Worm (Caenorhabditis elegans) whole organism, L4 larva: ENCODE measurements around the gene sfxn-1.4.

ENCODE experiments used
- D1046.2 ChIP-seq: fragments of 200-800 bp; sonication (Bioruptor generic); IDR thresholded peaks from 2 replicates; pipeline ENCODE4 v1.3.6; 2022; ENCODE audit warnings: missing genetic modification characterization, missing compliant biosample characterization
- F10B5.3 ChIP-seq: sonication (generic microtip); optimal IDR thresholded peaks from 2 replicates; lab custom pipeline; 2016; ENCODE audit warnings: mild to moderate bottlenecking, missing genetic modification characterization, missing compliant biosample characterization
- F44E2.7 ChIP-seq: fragments of 200-800 bp; sonication (Bioruptor generic); IDR thresholded peaks from 2 replicates; pipeline ENCODE4 v2.1.2; 2022; ENCODE audit warnings: missing genetic modification characterization, missing compliant biosample characterization
- F49E8.2 ChIP-seq: sonication (generic microtip); optimal IDR thresholded peaks from 2 replicates; lab custom pipeline; 2016; ENCODE audit warnings: missing compliant biosample characterization, mild to moderate bottlenecking, missing genetic modification characterization, borderline replicate concordance
- ZK337.2 ChIP-seq: fragments of 200-800 bp; sonication (Bioruptor generic); IDR thresholded peaks from 2 replicates; pipeline ENCODE4 v1.3.6; 2022; ENCODE audit warnings: missing genetic modification reagents, missing genetic modification characterization, missing compliant biosample characterization
- ZK546.5 ChIP-seq, 2 experiments: sonication (generic microtip); optimal IDR thresholded peaks; 2 replicates each; lab custom pipeline; 2017; ENCODE audit warnings: missing biosample characterization in 2 of 2, missing genetic modification characterization in 2 of 2
- ama-1 ChIP-seq: fragments of 150-350 bp; optimal IDR thresholded peaks from 2 replicates; lab custom pipeline; 2014; ENCODE audit warnings: inconsistent platforms, mixed read lengths
- attf-4 ChIP-seq: sonication (generic microtip); optimal IDR thresholded peaks from 3 replicates; lab custom pipeline; 2017; ENCODE audit warnings: missing biosample characterization, missing genetic modification characterization
- ceh-62 ChIP-seq: sonication (generic microtip); optimal IDR thresholded peaks from 2 replicates; lab custom pipeline; 2017; ENCODE audit warnings: missing biosample characterization, missing genetic modification characterization
- ces-1 ChIP-seq: fragments of 150-350 bp; sonication (generic microtip); optimal IDR thresholded peaks from 4 replicates; lab custom pipeline; 2014; ENCODE audit warnings: missing biosample characterization, missing genetic modification reagents, missing genetic modification characterization
- dve-1 ChIP-seq: sonication (generic microtip); optimal IDR thresholded peaks from 2 replicates; lab custom pipeline; 2017; ENCODE audit warnings: antibody characterized with exemption, mild to moderate bottlenecking, missing genetic modification characterization, missing compliant biosample characterization; ENCODE audit not compliant: insufficient read depth
- egl-43 ChIP-seq: fragments of 200-800 bp; sonication (Bioruptor generic); IDR thresholded peaks from 2 replicates; pipeline ENCODE4 v1.3.6; 2022; ENCODE audit warnings: missing genetic modification reagents, missing genetic modification characterization, missing compliant biosample characterization
- fkh-10 ChIP-seq: fragments of 150-350 bp; optimal IDR thresholded peaks from 2 replicates; lab custom pipeline; 2014; ENCODE audit warnings: missing biosample characterization, missing genetic modification reagents, missing genetic modification characterization
- fos-1 ChIP-seq: fragments of 150-350 bp; optimal IDR thresholded peaks from 2 replicates; lab custom pipeline; 2014; ENCODE audit warnings: missing biosample characterization, missing genetic modification characterization
- hmg-1.1 ChIP-seq: fragments of 200-800 bp; sonication (Bioruptor generic); IDR thresholded peaks from 2 replicates; pipeline ENCODE4 v1.3.6; 2022; ENCODE audit warnings: missing genetic modification reagents, missing genetic modification characterization, missing compliant biosample characterization
- jun-1 ChIP-seq: fragments of 150-350 bp; optimal IDR thresholded peaks from 2 replicates; lab custom pipeline; 2014; ENCODE audit warnings: missing biosample characterization, missing genetic modification reagents, missing genetic modification characterization
- lin-13 ChIP-seq: fragments of 150-350 bp; optimal IDR thresholded peaks from 2 replicates; lab custom pipeline; 2014; ENCODE audit warnings: missing biosample characterization, missing genetic modification reagents, missing genetic modification characterization
- lin-15B ChIP-seq: fragments of 150-350 bp; sonication (generic microtip); optimal IDR thresholded peaks from 3 replicates; lab custom pipeline; 2014; ENCODE audit warnings: missing biosample characterization, missing genetic modification characterization
- lin-38 ChIP-seq: fragments of 200-800 bp; sonication (Bioruptor generic); IDR thresholded peaks from 2 replicates; pipeline ENCODE4 v1.3.6; 2022; ENCODE audit warnings: missing genetic modification reagents, missing genetic modification characterization, missing compliant biosample characterization
- lin-39 ChIP-seq: fragments of 150-350 bp; optimal IDR thresholded peaks from 2 replicates; lab custom pipeline; 2014; ENCODE audit warnings: missing biosample characterization, missing genetic modification reagents, missing genetic modification characterization
- lir-3 ChIP-seq: sonication (generic microtip); optimal IDR thresholded peaks from 2 replicates; lab custom pipeline; 2016; ENCODE audit warnings: mild to moderate bottlenecking, missing genetic modification characterization, missing compliant biosample characterization
- mdl-1 ChIP-seq, 2 experiments: fragments of 150-350 bp in 1 of 2; sonication (generic microtip) in 1 of 2; optimal IDR thresholded peaks; 2 replicates each; lab custom pipeline; 2014 to 2017; ENCODE audit warnings: missing biosample characterization in 2 of 2, missing genetic modification characterization in 2 of 2
- mdt-29 ChIP-seq: fragments of 200-800 bp; sonication (Bioruptor generic); IDR thresholded peaks from 2 replicates; pipeline ENCODE4 v1.3.6; 2022; ENCODE audit warnings: missing genetic modification reagents, missing genetic modification characterization, missing compliant biosample characterization
- mep-1 ChIP-seq: fragments of 150-350 bp; sonication (generic microtip); optimal IDR thresholded peaks from 3 replicates; lab custom pipeline; 2014; ENCODE audit warnings: missing biosample characterization, missing genetic modification characterization
- mxl-2 ChIP-seq: fragments of 200-800 bp; sonication (Bioruptor generic); conservative IDR thresholded peaks from 2 replicates; pipeline ENCODE4 v1.3.6; 2022; ENCODE audit warnings: missing genetic modification reagents, missing genetic modification characterization, missing compliant biosample characterization
- mxl-3 ChIP-seq: fragments of 200-800 bp; sonication (Bioruptor generic); optimal IDR thresholded peaks from 2 replicates; lab custom pipeline; 2018; ENCODE audit warnings: mild to moderate bottlenecking, missing genetic modification characterization, missing compliant biosample characterization
- nhr-10 ChIP-seq: fragments of 150-350 bp; optimal IDR thresholded peaks from 2 replicates; lab custom pipeline; 2014; ENCODE audit warnings: missing biosample characterization, missing genetic modification characterization
- nhr-102 ChIP-seq: sonication (generic microtip); optimal IDR thresholded peaks from 2 replicates; lab custom pipeline; 2016; ENCODE audit warnings: mild to moderate bottlenecking, missing genetic modification characterization, moderate library complexity, missing compliant biosample characterization
- nhr-11 ChIP-seq: fragments of 150-350 bp; optimal IDR thresholded peaks from 2 replicates; lab custom pipeline; 2014; ENCODE audit warnings: missing biosample characterization, missing genetic modification characterization
- nhr-111 ChIP-seq: fragments of 200-800 bp; sonication (Bioruptor generic); optimal IDR thresholded peaks from 2 replicates; lab custom pipeline; 2018; ENCODE audit warnings: mild to moderate bottlenecking, missing genetic modification characterization, missing compliant biosample characterization
- nhr-42 ChIP-seq: fragments of 200-800 bp; sonication (Bioruptor generic); IDR thresholded peaks from 2 replicates; pipeline ENCODE4 v1.3.6; 2022; ENCODE audit warnings: missing genetic modification characterization, missing compliant biosample characterization
- nhr-48 ChIP-seq: sonication (generic microtip); optimal IDR thresholded peaks from 2 replicates; lab custom pipeline; 2016; ENCODE audit warnings: mild to moderate bottlenecking, missing genetic modification characterization, missing compliant biosample characterization
- nhr-77 ChIP-seq: fragments of 150-350 bp; optimal IDR thresholded peaks from 2 replicates; lab custom pipeline; 2014; ENCODE audit warnings: missing biosample characterization, missing genetic modification characterization
- saeg-2 ChIP-seq: fragments of 200-800 bp; sonication (Bioruptor generic); IDR thresholded peaks from 2 replicates; pipeline ENCODE4 v1.3.6; 2022; ENCODE audit warnings: missing genetic modification reagents, missing genetic modification characterization, missing compliant biosample characterization
- skn-1 ChIP-seq: fragments of 150-350 bp; optimal IDR thresholded peaks from 2 replicates; lab custom pipeline; 2014; ENCODE audit warnings: missing biosample characterization, missing genetic modification characterization
- snpc-1.2 ChIP-seq: fragments of 200-800 bp; sonication (Bioruptor generic); IDR thresholded peaks from 2 replicates; pipeline ENCODE4 v1.3.6; 2022; ENCODE audit warnings: missing genetic modification reagents, missing genetic modification characterization, missing compliant biosample characterization
- spr-1 ChIP-seq: sonication (generic microtip); optimal IDR thresholded peaks from 2 replicates; lab custom pipeline; 2016; ENCODE audit warnings: mild to moderate bottlenecking, missing genetic modification characterization, missing compliant biosample characterization
- tag-97 ChIP-seq: fragments of 200-800 bp; sonication (Bioruptor generic); IDR thresholded peaks from 2 replicates; pipeline ENCODE4 v1.3.6; 2022; ENCODE audit warnings: missing genetic modification characterization, missing compliant biosample characterization
- unc-130 ChIP-seq: sonication (generic microtip); optimal IDR thresholded peaks from 2 replicates; lab custom pipeline; 2016; ENCODE audit warnings: missing genetic modification reagents, missing genetic modification characterization, missing compliant biosample characterization
- unc-62 ChIP-seq, 3 experiments: fragments of 150-350 bp in 1 of 3; sonication (generic microtip); optimal IDR thresholded peaks in 2 of 3; peaks in 1 of 3; 1 replicate in 1 of 3; 2 replicates in 2 of 3; lab custom pipeline; 2014 to 2017; ENCODE audit warnings: missing biosample characterization in 3 of 3, missing genetic modification characterization in 3 of 3, missing genetic modification reagents in 3 of 3, missing genotype in 1 of 3
- zfp-2 ChIP-seq: sonication (generic microtip); optimal IDR thresholded peaks from 2 replicates; lab custom pipeline; 2016; ENCODE audit warnings: mild to moderate bottlenecking, missing genetic modification characterization, missing compliant biosample characterization
- zfp-3 ChIP-seq: fragments of 200-800 bp; sonication (Bioruptor generic); conservative IDR thresholded peaks from 2 replicates; pipeline ENCODE4 v1.3.6; 2022; ENCODE audit warnings: missing genetic modification reagents, missing genetic modification characterization, missing compliant biosample characterization
- zip-2 ChIP-seq: fragments of 150-350 bp; optimal IDR thresholded peaks from 2 replicates; lab custom pipeline; 2014; ENCODE audit warnings: missing biosample characterization, missing genetic modification characterization
- ztf-11 ChIP-seq: fragments of 150-350 bp; optimal IDR thresholded peaks from 2 replicates; lab custom pipeline; 2014; ENCODE audit warnings: missing biosample characterization, missing genetic modification characterization

sfxn-1.4 gene

DNA sequence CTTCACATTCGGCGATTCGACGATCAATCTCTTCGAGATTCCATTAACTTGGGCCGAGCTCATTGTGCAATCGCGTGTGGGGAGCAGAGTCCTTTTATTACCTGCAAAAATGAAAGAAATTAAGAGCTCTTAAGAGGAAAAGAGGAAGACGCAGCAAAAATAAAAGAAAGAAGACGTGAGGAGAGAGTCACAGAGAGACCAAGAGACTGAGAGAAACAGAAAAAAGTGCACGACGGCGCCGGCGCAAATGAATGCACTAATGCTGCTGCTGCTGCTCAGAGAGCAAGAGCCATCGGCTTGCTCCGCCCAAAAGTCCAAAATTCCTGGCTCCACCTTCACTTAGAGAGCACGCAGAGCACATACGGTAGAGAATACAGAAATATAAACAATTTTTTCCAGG, 19.2 kb upstream of the sfxn-1.4 start, which contains the start of gene inos-1:
Gene inos-1 (minus strand): TSS at position 101 of the 400 bp plus-strand sequence.
- TF ChIP-seq fos-1 (tag; lab: Kevin White, UChicago) (no peak), tag-97 (GFP tag; lab: Robert Waterston, UW) (no peak), nhr-11 (tag; lab: Kevin White, UChicago) (no peak), mxl-2 (no peak), ceh-62 (tag; lab: Kevin White, UChicago) (no peak), attf-4 (no peak), nhr-48 (no peak), spr-1 (tag; lab: Kevin White, UChicago) (no peak), jun-1 (tag; lab: Kevin White, UChicago) (no peak), nhr-10 (no peak), mxl-3 (GFP tag; lab: Kevin White, UChicago) (no peak), ama-1 (no peak), fkh-10 (GFP tag; lab: Kevin White, UChicago) (no peak), ZK546.5 (tag; optimal IDR thresholded peaks at IDR 0.05; lab: Kevin White, UChicago) (no peak), zfp-3 (GFP tag; lab: Robert Waterston, UW) (no peak), mdt-29 (GFP tag; lab: Robert Waterston, UW) (no peak)
- TF ChIP-seq, all 104 proteins: peak for 0

- no peak for TF ChIP-seq lir-3 (tag; lab: Kevin White, UChicago)
- TF ChIP-seq ces-1 (GFP tag; lab: Kevin White, UChicago): no peak
- no peak for TF ChIP-seq zfp-2
- no peak for TF ChIP-seq F10B5.3 (tag; lab: Kevin White, UChicago)
- no peak for TF ChIP-seq saeg-2 (GFP tag; lab: Robert Waterston, UW)
- TF ChIP-seq lin-13: no peak
Measured at ce11 chrII:11695945-11696270, 14.9 kb upstream of the sfxn-1.4 start, which contains the start of gene xpf-1. TSS of gene xpf-1 (plus strand) at chrII:11696171.

DNA sequence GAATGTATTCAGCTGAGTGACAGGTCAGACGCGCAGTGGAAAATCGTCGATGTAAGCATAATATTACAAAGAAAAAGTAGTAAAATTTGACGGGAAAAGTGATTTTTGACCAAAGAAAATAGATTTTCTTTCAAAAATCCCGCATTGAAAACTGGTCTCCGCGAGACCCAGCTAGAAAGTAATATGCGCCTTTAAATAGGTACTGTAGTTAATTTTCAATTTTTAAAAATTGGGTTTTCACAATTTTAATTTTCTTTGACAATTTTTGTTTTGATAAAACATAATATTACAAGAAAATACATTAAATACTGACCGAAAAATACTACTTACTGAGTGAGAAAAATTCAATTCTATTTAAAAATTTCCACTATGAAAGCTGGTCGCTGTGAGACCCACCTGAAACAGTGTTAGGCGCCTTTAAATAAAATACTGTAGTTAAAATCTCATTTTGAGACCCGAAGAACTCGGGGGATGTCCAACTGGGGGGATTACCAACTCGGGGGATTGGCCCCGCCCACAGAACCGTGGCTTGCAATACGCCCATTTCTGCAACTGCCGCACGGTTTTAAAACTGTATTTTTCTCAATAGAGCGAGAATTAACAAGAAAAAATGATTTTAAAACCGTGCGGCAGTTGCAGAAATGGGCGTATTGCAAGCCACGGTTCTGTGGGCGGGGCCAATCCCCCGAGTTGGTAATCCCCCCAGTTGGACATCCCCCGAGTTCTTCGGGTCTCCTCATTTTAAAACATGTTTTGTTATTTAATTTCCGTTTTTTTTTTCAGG, 14.3 kb upstream of the sfxn-1.4 start, which contains the start of gene tars-1:
Gene tars-1 (minus strand): TSS at position 497 of the 784 bp plus-strand sequence.
- peak; percentile 18 for TF ChIP-seq F49E8.2 (tag; lab: Kevin White, UChicago)
- TF ChIP-seq nhr-42 (GFP tag; lab: Robert Waterston, UW): 0 out of 2 replicates have a peak, but pooled peaks have one; percentile 22
- TF ChIP-seq dve-1 (tag; lab: Kevin White, UChicago): peak; percentile 15
- TF ChIP-seq zfp-3 (GFP tag; lab: Robert Waterston, UW): 0 out of 2 replicates have a peak, but pooled peaks have one; percentile 32
- TF ChIP-seq lin-38 (GFP tag; lab: Robert Waterston, UW): peak; percentile 68
- peak; percentile 14 for TF ChIP-seq unc-130 (GFP tag; lab: Kevin White, UChicago)
- TF ChIP-seq hmg-1.1 (GFP tag; lab: Robert Waterston, UW): peak; percentile 9; the same call in 1 of the 2 replicates

ce11 chrII:11694432-11694831, 13.4 kb upstream of the sfxn-1.4 start:
- no peak for TF ChIP-seq F44E2.7 (GFP tag; lab: Robert Waterston, UW)
- 0 out of 2 replicates have a peak, but pooled peaks have one; percentile 17 for TF ChIP-seq snpc-1.2 (GFP tag; lab: Robert Waterston, UW)
- no peak for TF ChIP-seq skn-1 (tag; lab: Kevin White, UChicago)
- no peak for TF ChIP-seq zfp-2
- TF ChIP-seq lir-3 (tag; lab: Kevin White, UChicago): no peak
- TF ChIP-seq lin-39 (tag; lab: Kevin White, UChicago): no peak
- peak; percentile 1 for TF ChIP-seq nhr-77 (tag; lab: Kevin White, UChicago)
- TF ChIP-seq mdl-1 (tag; optimal IDR thresholded peaks at IDR 0.05; lab: Kevin White, UChicago): no peak
- TF ChIP-seq nhr-102 (tag; lab: Kevin White, UChicago): no peak
- no peak for TF ChIP-seq D1046.2
- no peak for TF ChIP-seq ces-1 (GFP tag; lab: Kevin White, UChicago)
- TF ChIP-seq unc-130 (GFP tag; lab: Kevin White, UChicago): no peak
- peak in 1 of 2 experiments; percentile 42 for TF ChIP-seq unc-62 (GFP tag; optimal IDR thresholded peaks at IDR 0.05 in 1 of 2; lab: Kevin White, UChicago)
- TF ChIP-seq unc-62 (tag; optimal IDR thresholded peaks at IDR 0.05; lab: Kevin White, UChicago): no peak
- TF ChIP-seq lin-15B (tag; lab: Kevin White, UChicago): no peak
- no peak for TF ChIP-seq egl-43 (GFP tag; lab: Robert Waterston, UW)
- TF ChIP-seq fos-1 (tag; lab: Kevin White, UChicago): no peak
- TF ChIP-seq saeg-2 (GFP tag; lab: Robert Waterston, UW): no peak
- no peak for TF ChIP-seq ama-1
- no peak for TF ChIP-seq ZK337.2
- no peak for TF ChIP-seq zip-2 (tag; lab: Kevin White, UChicago)
- TF ChIP-seq spr-1 (tag; lab: Kevin White, UChicago): no peak
- TF ChIP-seq mep-1 (tag; lab: Kevin White, UChicago): peak; percentile 50
- TF ChIP-seq nhr-111: no peak
- no peak for TF ChIP-seq ztf-11 (tag; lab: Kevin White, UChicago)
